Worm (Caenorhabditis elegans) whole organism, young adult: Measurements from ENCODE around the gene srh-18.

ENCODE experiments used
- B0019.2 ChIP-seq: fragments of 200-800 bp; sonication (Bioruptor generic); conservative IDR thresholded peaks from 2 replicates; pipeline ENCODE4 v1.3.6; 2022; ENCODE audit warnings: missing genetic modification reagents, missing genetic modification characterization, missing compliant biosample characterization
- C17E4.6 ChIP-seq: fragments of 200-800 bp; sonication (Bioruptor generic); IDR thresholded peaks from 2 replicates; pipeline ENCODE4 v1.3.6; 2022; ENCODE audit warnings: missing genetic modification reagents, missing genetic modification characterization, missing compliant biosample characterization
- D2030.7 ChIP-seq: fragments of 200-800 bp; sonication (Bioruptor generic); IDR thresholded peaks from 2 replicates; pipeline ENCODE4 v1.3.6; 2022; ENCODE audit warnings: missing genetic modification reagents, missing genetic modification characterization, missing compliant biosample characterization
- F23B12.7 ChIP-seq: sonication (generic microtip); optimal IDR thresholded peaks from 2 replicates; lab custom pipeline; 2017; ENCODE audit warnings: missing genetic modification characterization, mild to moderate bottlenecking, missing compliant biosample characterization, antibody characterized with exemption, moderate library complexity; ENCODE audit not compliant: insufficient read depth
- F33H1.4 ChIP-seq: fragments of 200-800 bp; sonication (Bioruptor generic); IDR thresholded peaks from 2 replicates; pipeline ENCODE4 v1.3.6; 2022; ENCODE audit warnings: missing genetic modification reagents, missing genetic modification characterization, missing compliant biosample characterization
- K12H6.12 ChIP-seq: fragments of 200-800 bp; sonication (Bioruptor generic); optimal IDR thresholded peaks from 2 replicates; lab custom pipeline; 2018; ENCODE audit warnings: mild to moderate bottlenecking, missing genetic modification characterization, missing compliant biosample characterization
- Y56A3A.18 ChIP-seq: fragments of 200-800 bp; sonication (Bioruptor generic); IDR thresholded peaks from 2 replicates; pipeline ENCODE4 v1.3.6; 2022; ENCODE audit warnings: missing genetic modification reagents, missing genetic modification characterization, missing compliant biosample characterization
- Y67H2A.10 ChIP-seq: fragments of 200-800 bp; sonication (Bioruptor generic); conservative IDR thresholded peaks from 2 replicates; pipeline ENCODE4 v1.3.6; 2022; ENCODE audit warnings: missing genetic modification reagents, missing genetic modification characterization, missing compliant biosample characterization
- ZK185.1 ChIP-seq: sonication (generic microtip); optimal IDR thresholded peaks from 2 replicates; lab custom pipeline; 2016; ENCODE audit warnings: mild to moderate bottlenecking, missing genetic modification characterization, missing compliant biosample characterization; ENCODE audit not compliant: poor library complexity, severe bottlenecking
- akir-1 ChIP-seq: fragments of 200-800 bp; sonication (Bioruptor generic); optimal IDR thresholded peaks from 2 replicates; lab custom pipeline; 2018; ENCODE audit warnings: mild to moderate bottlenecking, missing genetic modification characterization, moderate library complexity, missing compliant biosample characterization
- attf-3 ChIP-seq: fragments of 200-800 bp; sonication (Bioruptor generic); conservative IDR thresholded peaks from 2 replicates; pipeline ENCODE4 v1.3.6; 2022; ENCODE audit warnings: missing genetic modification reagents, missing genetic modification characterization, missing compliant biosample characterization
- bed-1 ChIP-seq: fragments of 200-800 bp; sonication (Bioruptor generic); IDR thresholded peaks from 2 replicates; pipeline ENCODE4 v1.3.6; 2022; ENCODE audit warnings: missing genetic modification reagents, missing genetic modification characterization, missing compliant biosample characterization
- bed-2 ChIP-seq: fragments of 200-800 bp; sonication (Bioruptor generic); IDR thresholded peaks from 2 replicates; pipeline ENCODE4 v1.3.6; 2022; ENCODE audit warnings: missing genetic modification reagents, missing genetic modification characterization, missing compliant biosample characterization
- ccch-3 ChIP-seq: fragments of 200-800 bp; sonication (Bioruptor generic); optimal IDR thresholded peaks from 2 replicates; lab custom pipeline; 2018; ENCODE audit warnings: mild to moderate bottlenecking, missing genetic modification characterization, missing compliant biosample characterization
- cebp-2 ChIP-seq: fragments of 200-800 bp; sonication (Bioruptor generic); IDR thresholded peaks from 2 replicates; pipeline ENCODE4 v1.3.6; 2022; ENCODE audit warnings: missing genetic modification characterization, missing compliant biosample characterization
- ceh-40 ChIP-seq: fragments of 200-800 bp; sonication (Bioruptor generic); IDR thresholded peaks from 2 replicates; pipeline ENCODE4 v1.3.6; 2022; ENCODE audit warnings: missing genetic modification characterization, missing compliant biosample characterization
- ceh-91 ChIP-seq: fragments of 200-800 bp; sonication (Bioruptor generic); IDR thresholded peaks from 2 replicates; pipeline ENCODE4 v1.3.6; 2022; ENCODE audit warnings: missing genetic modification reagents, missing genetic modification characterization, missing compliant biosample characterization
- chd-7 ChIP-seq: sonication (generic microtip); optimal IDR thresholded peaks from 2 replicates; lab custom pipeline; 2016; ENCODE audit warnings: mild to moderate bottlenecking, missing genetic modification characterization, moderate library complexity, missing compliant biosample characterization
- dox-1 ChIP-seq: fragments of 200-800 bp; sonication (Bioruptor generic); IDR thresholded peaks from 2 replicates; pipeline ENCODE4 v1.3.6; 2022; ENCODE audit warnings: missing genetic modification reagents, missing genetic modification characterization, missing compliant biosample characterization
- efl-1 ChIP-seq: fragments of 150-350 bp; optimal IDR thresholded peaks from 2 replicates; lab custom pipeline; 2014; ENCODE audit warnings: missing biosample characterization, missing genetic modification reagents, missing genetic modification characterization
- ets-4 ChIP-seq: fragments of 200-800 bp; sonication (Bioruptor generic); optimal IDR thresholded peaks from 2 replicates; lab custom pipeline; 2018; ENCODE audit warnings: mild to moderate bottlenecking, missing genetic modification characterization, missing compliant biosample characterization
- gei-17 ChIP-seq: fragments of 200-800 bp; sonication (Bioruptor generic); optimal IDR thresholded peaks from 2 replicates; lab custom pipeline; 2018; ENCODE audit warnings: mild to moderate bottlenecking, missing genetic modification characterization, missing compliant biosample characterization
- him-1 ChIP-seq: sonication (generic microtip); optimal IDR thresholded peaks from 2 replicates; lab custom pipeline; 2016; ENCODE audit warnings: missing genotype, missing genetic modification reagents, missing genetic modification characterization, missing compliant biosample characterization
- hlh-26 ChIP-seq: fragments of 200-800 bp; sonication (Bioruptor generic); conservative IDR thresholded peaks from 2 replicates; pipeline ENCODE4 v1.3.6; 2022; ENCODE audit warnings: missing genetic modification reagents, missing genetic modification characterization, missing compliant biosample characterization
- lin-40 ChIP-seq: sonication (generic microtip); optimal IDR thresholded peaks from 2 replicates; lab custom pipeline; 2016; ENCODE audit warnings: missing genetic modification characterization, mild to moderate bottlenecking, missing compliant biosample characterization, missing genotype, missing genetic modification reagents
- lsl-1 ChIP-seq: fragments of 200-800 bp; sonication (Bioruptor generic); optimal IDR thresholded peaks from 2 replicates; lab custom pipeline; 2018; ENCODE audit warnings: mild to moderate bottlenecking, missing genetic modification characterization, moderate library complexity, missing compliant biosample characterization
- madf-10 ChIP-seq: sonication (generic microtip); optimal IDR thresholded peaks from 2 replicates; lab custom pipeline; 2016; ENCODE audit warnings: mild to moderate bottlenecking, missing genetic modification characterization, missing compliant biosample characterization
- madf-3 ChIP-seq: fragments of 200-800 bp; sonication (Bioruptor generic); IDR thresholded peaks from 2 replicates; pipeline ENCODE4 v1.3.6; 2022; ENCODE audit warnings: missing genetic modification reagents, missing genetic modification characterization, missing compliant biosample characterization
- madf-8 ChIP-seq: fragments of 200-800 bp; sonication (Bioruptor generic); conservative IDR thresholded peaks from 2 replicates; pipeline ENCODE4 v1.3.6; 2022; ENCODE audit warnings: missing genetic modification reagents, missing genetic modification characterization, missing compliant biosample characterization
- mes-4 ChIP-seq: sonication (generic microtip); optimal IDR thresholded peaks from 2 replicates; lab custom pipeline; 2016; ENCODE audit warnings: missing genotype, missing genetic modification characterization, missing compliant biosample characterization
- mxl-1 ChIP-seq: sonication (generic microtip); optimal IDR thresholded peaks from 2 replicates; lab custom pipeline; 2016; ENCODE audit warnings: missing genetic modification characterization, missing compliant biosample characterization
- nhr-27 ChIP-seq: fragments of 200-800 bp; sonication (Bioruptor generic); optimal IDR thresholded peaks from 2 replicates; lab custom pipeline; 2018; ENCODE audit warnings: mild to moderate bottlenecking, missing genetic modification characterization, moderate library complexity, missing compliant biosample characterization
- nhr-80 ChIP-seq: sonication (generic microtip); optimal IDR thresholded peaks from 2 replicates; lab custom pipeline; 2016; ENCODE audit warnings: missing genetic modification characterization, missing compliant biosample characterization
- pha-4 ChIP-seq: fragments of 150-350 bp; sonication (generic microtip); optimal IDR thresholded peaks from 2 replicates; lab custom pipeline; 2014; ENCODE audit warnings: missing biosample characterization, missing genetic modification reagents, missing genetic modification characterization
- rcor-1 ChIP-seq: fragments of 200-800 bp; sonication (Bioruptor generic); IDR thresholded peaks from 2 replicates; pipeline ENCODE4 v1.3.6; 2022; ENCODE audit warnings: missing genetic modification reagents, missing genetic modification characterization, missing compliant biosample characterization
- repo-1 ChIP-seq: sonication (generic microtip); optimal IDR thresholded peaks from 2 replicates; lab custom pipeline; 2017; ENCODE audit warnings: mild to moderate bottlenecking, missing genetic modification characterization, missing compliant biosample characterization
- rpc-1 ChIP-seq, 2 experiments: fragments of 150-350 bp in 1 of 2; sonication (generic microtip) in 1 of 2; optimal IDR thresholded peaks; 2 replicates each; lab custom pipeline; 2014 to 2018; ENCODE audit warnings: missing biosample characterization in 1 of 2, missing genetic modification characterization in 1 of 2, missing genetic modification reagents in 1 of 2, missing genotype in 1 of 2
- snpc-1.1 ChIP-seq: sonication (generic microtip); optimal IDR thresholded peaks from 2 replicates; lab custom pipeline; 2017; ENCODE audit warnings: missing genetic modification characterization, mild to moderate bottlenecking, missing compliant biosample characterization, antibody characterized with exemption, moderate library complexity, missing genotype, missing genetic modification reagents; ENCODE audit not compliant: insufficient read depth
- snpc-3.4 ChIP-seq: sonication (generic microtip); optimal IDR thresholded peaks from 2 replicates; lab custom pipeline; 2017; ENCODE audit warnings: missing genetic modification characterization, mild to moderate bottlenecking, missing compliant biosample characterization, antibody characterized with exemption, moderate library complexity, missing genotype, missing genetic modification reagents
- somi-1 ChIP-seq: fragments of 200-800 bp; sonication (Bioruptor generic); optimal IDR thresholded peaks from 2 replicates; lab custom pipeline; 2018; ENCODE audit warnings: mild to moderate bottlenecking, missing genetic modification characterization, missing compliant biosample characterization
- tbx-9 ChIP-seq: sonication (generic microtip); optimal IDR thresholded peaks from 2 replicates; lab custom pipeline; 2016; ENCODE audit warnings: borderline replicate concordance, missing genetic modification characterization, inconsistent platforms, missing compliant biosample characterization
- tlf-1 ChIP-seq: fragments of 200-800 bp; sonication (Bioruptor generic); optimal IDR thresholded peaks from 2 replicates; lab custom pipeline; 2018; ENCODE audit warnings: mild to moderate bottlenecking, missing genetic modification characterization, missing compliant biosample characterization
- zim-3 ChIP-seq: sonication (generic microtip); optimal IDR thresholded peaks from 2 replicates; lab custom pipeline; 2017; ENCODE audit warnings: mild to moderate bottlenecking, missing genetic modification characterization, moderate library complexity, missing compliant biosample characterization
- ztf-25 ChIP-seq: fragments of 200-800 bp; sonication (Bioruptor generic); IDR thresholded peaks from 2 replicates; pipeline ENCODE4 v1.3.6; 2022; ENCODE audit warnings: missing genetic modification reagents, missing genetic modification characterization, missing compliant biosample characterization
- ztf-3 ChIP-seq: fragments of 200-800 bp; sonication (Bioruptor generic); optimal IDR thresholded peaks from 2 replicates; lab custom pipeline; 2018; ENCODE audit warnings: mild to moderate bottlenecking, missing genetic modification characterization, missing compliant biosample characterization

srh-18 gene

ce11 chrV:13317911-13318502 is at the start of gene srh-18, which contains the start of gene col-161:
TSS of gene srh-18 (plus strand) at chrV:13318452.
TSS of gene col-161 (minus strand) at chrV:13318011.
- TF ChIP-seq hlh-26 (GFP tag; lab: Robert Waterston, UW) (no peak), dox-1 (GFP tag; lab: Robert Waterston, UW) (no peak), F23B12.7 (tag; lab: Kevin White, UChicago) (no peak), B0019.2 (GFP tag; lab: Robert Waterston, UW) (no peak), K12H6.12 (tag; lab: Kevin White, UChicago) (no peak), akir-1 (GFP tag; lab: Kevin White, UChicago) (no peak), madf-3 (GFP tag; lab: Robert Waterston, UW) (no peak), ceh-91 (GFP tag; lab: Robert Waterston, UW) (no peak), rpc-1 (optimal IDR thresholded peaks at IDR 0.05; lab: Kevin White, UChicago) (no peak), rpc-1 (tag; optimal IDR thresholded peaks at IDR 0.05; lab: Kevin White, UChicago) (no peak), madf-10 (tag; lab: Kevin White, UChicago) (no peak), mes-4 (tag; lab: Kevin White, UChicago) (no peak), tbx-9 (tag; lab: Kevin White, UChicago) (no peak), ceh-40 (GFP tag; lab: Robert Waterston, UW) (no peak), ztf-25 (GFP tag; lab: Robert Waterston, UW) (no peak), chd-7 (tag; lab: Kevin White, UChicago) (no peak), gei-17 (GFP tag; lab: Kevin White, UChicago) (no peak)

- TF ChIP-seq cebp-2: no peak
- TF ChIP-seq madf-3 (GFP tag; lab: Robert Waterston, UW): no peak
- peak; percentile 87 for TF ChIP-seq nhr-80 (tag; lab: Kevin White, UChicago)
- TF ChIP-seq lsl-1 (GFP tag; lab: Kevin White, UChicago): no peak
- TF ChIP-seq ets-4 (GFP tag; lab: Kevin White, UChicago): peak; percentile 63
- TF ChIP-seq efl-1 (GFP tag; lab: Kevin White, UChicago): no peak
- TF ChIP-seq lin-40 (tag; lab: Kevin White, UChicago): peak; percentile 29
- no peak for TF ChIP-seq K12H6.12 (tag; lab: Kevin White, UChicago)
- TF ChIP-seq ccch-3 (GFP tag; lab: Kevin White, UChicago): no peak
- TF ChIP-seq tlf-1 (GFP tag; lab: Kevin White, UChicago): no peak
- no peak for TF ChIP-seq ZK185.1 (tag; lab: Kevin White, UChicago)
- TF ChIP-seq rcor-1 (GFP tag; lab: Robert Waterston, UW): no peak
- TF ChIP-seq bed-1: no peak
- TF ChIP-seq gei-17 (GFP tag; lab: Kevin White, UChicago): no peak
- TF ChIP-seq snpc-1.1 (tag; lab: Kevin White, UChicago): no peak
- TF ChIP-seq Y56A3A.18: no peak
- no peak for TF ChIP-seq Y67H2A.10 (GFP tag; lab: Robert Waterston, UW)
- TF ChIP-seq F33H1.4 (GFP tag; lab: Robert Waterston, UW): no peak
- no peak for TF ChIP-seq D2030.7 (GFP tag; lab: Robert Waterston, UW)
- TF ChIP-seq ceh-91 (GFP tag; lab: Robert Waterston, UW): no peak
- no peak for TF ChIP-seq nhr-27 (tag; lab: Kevin White, UChicago)
- TF ChIP-seq zim-3 (tag; lab: Kevin White, UChicago): no peak
- TF ChIP-seq mxl-1 (tag; lab: Kevin White, UChicago): no peak
- no peak for TF ChIP-seq somi-1 (GFP tag; lab: Kevin White, UChicago)
- TF ChIP-seq ztf-3 (GFP tag; lab: Kevin White, UChicago): no peak
- no peak for TF ChIP-seq bed-2 (GFP tag; lab: Robert Waterston, UW)
- TF ChIP-seq madf-8 (GFP tag; lab: Robert Waterston, UW): no peak
- TF ChIP-seq him-1 (tag; lab: Kevin White, UChicago): no peak
- no peak for TF ChIP-seq repo-1 (tag; lab: Kevin White, UChicago)
- TF ChIP-seq rpc-1 (optimal IDR thresholded peaks at IDR 0.05; lab: Kevin White, UChicago): no peak
- no peak for TF ChIP-seq rpc-1 (tag; optimal IDR thresholded peaks at IDR 0.05; lab: Kevin White, UChicago)
- no peak for TF ChIP-seq B0019.2 (GFP tag; lab: Robert Waterston, UW)
- TF ChIP-seq ceh-40 (GFP tag; lab: Robert Waterston, UW): no peak
- no peak for TF ChIP-seq snpc-3.4 (tag; lab: Kevin White, UChicago)
- TF ChIP-seq pha-4 (tag; lab: Kevin White, UChicago): peak; percentile 82
- no peak for TF ChIP-seq attf-3 (GFP tag; lab: Robert Waterston, UW)
- TF ChIP-seq C17E4.6 (GFP tag; lab: Robert Waterston, UW): no peak
Observed at ce11 chrV:13269228-13269630, 49.0 kb upstream of the srh-18 start.
